Worm (Caenorhabditis elegans) whole organism, young adult: ENCODE results near the gene mpst-4.
A peak's percentile ranks its signal among the peaks of the same experiment; 100 is the strongest.
"Not testable (repeated sequence)": the region's sequence is repeated elsewhere in the genome, so short reads cannot be mapped to it uniquely, and the experiment has no call there.

ENCODE experiments used
- B0336.3 ChIP-seq: fragments of 200-800 bp; sonication (Bioruptor generic); IDR thresholded peaks from 2 replicates; pipeline ENCODE4 v1.3.6; 2022; ENCODE audit warnings: missing genetic modification characterization, missing compliant biosample characterization
- D2030.7 ChIP-seq: fragments of 200-800 bp; sonication (Bioruptor generic); IDR thresholded peaks from 2 replicates; pipeline ENCODE4 v1.3.6; 2022; ENCODE audit warnings: missing genetic modification reagents, missing genetic modification characterization, missing compliant biosample characterization
- F10E7.11 ChIP-seq: sonication (generic microtip); optimal IDR thresholded peaks from 2 replicates; lab custom pipeline; 2017; ENCODE audit warnings: mild to moderate bottlenecking, missing genetic modification characterization, moderate library complexity, missing compliant biosample characterization
- F22D6.2 ChIP-seq: sonication (generic microtip); optimal IDR thresholded peaks from 2 replicates; lab custom pipeline; 2016; ENCODE audit warnings: mild to moderate bottlenecking, missing genetic modification characterization, missing compliant biosample characterization
- F23B12.7 ChIP-seq: sonication (generic microtip); optimal IDR thresholded peaks from 2 replicates; lab custom pipeline; 2017; ENCODE audit warnings: missing genetic modification characterization, mild to moderate bottlenecking, missing compliant biosample characterization, antibody characterized with exemption, moderate library complexity; ENCODE audit not compliant: insufficient read depth
- F39B2.1 ChIP-seq: fragments of 200-800 bp; sonication (Bioruptor generic); IDR thresholded peaks from 2 replicates; pipeline ENCODE4 v1.3.6; 2022; ENCODE audit warnings: missing genetic modification reagents, missing genetic modification characterization, missing compliant biosample characterization
- ama-1 ChIP-seq, 3 experiments: fragments of 150-350 bp in 1 of 3; sonication (generic microtip) in 2 of 3; optimal IDR thresholded peaks; 2 replicates each; lab custom pipeline; 2014 to 2018; ENCODE audit warnings: missing biosample characterization in 2 of 3, missing genetic modification characterization in 2 of 3, missing genetic modification reagents in 2 of 3
- aptf-2 ChIP-seq: fragments of 200-800 bp; sonication (Bioruptor generic); conservative IDR thresholded peaks from 2 replicates; pipeline ENCODE4 v1.3.6; 2022; ENCODE audit warnings: missing genetic modification reagents, missing genetic modification characterization, missing compliant biosample characterization
- aptf-3 ChIP-seq: fragments of 200-800 bp; sonication (Bioruptor generic); IDR thresholded peaks from 2 replicates; pipeline ENCODE4 v1.3.6; 2022; ENCODE audit warnings: missing genetic modification characterization, missing compliant biosample characterization
- atf-7 ChIP-seq: sonication (generic microtip); optimal IDR thresholded peaks from 2 replicates; lab custom pipeline; 2017; ENCODE audit warnings: mild to moderate bottlenecking, missing genetic modification characterization, missing compliant biosample characterization
- attf-5 ChIP-seq: fragments of 200-800 bp; sonication (Bioruptor generic); optimal IDR thresholded peaks from 2 replicates; lab custom pipeline; 2018; ENCODE audit warnings: mild to moderate bottlenecking, missing genetic modification characterization, missing compliant biosample characterization
- bed-2 ChIP-seq: fragments of 200-800 bp; sonication (Bioruptor generic); IDR thresholded peaks from 2 replicates; pipeline ENCODE4 v1.3.6; 2022; ENCODE audit warnings: missing genetic modification reagents, missing genetic modification characterization, missing compliant biosample characterization
- cebp-2 ChIP-seq: fragments of 200-800 bp; sonication (Bioruptor generic); IDR thresholded peaks from 2 replicates; pipeline ENCODE4 v1.3.6; 2022; ENCODE audit warnings: missing genetic modification characterization, missing compliant biosample characterization
- ceh-100 ChIP-seq: fragments of 200-800 bp; sonication (Bioruptor generic); IDR thresholded peaks from 2 replicates; pipeline ENCODE4 v1.3.6; 2022; ENCODE audit warnings: missing genetic modification reagents, missing genetic modification characterization, missing compliant biosample characterization
- dox-1 ChIP-seq: fragments of 200-800 bp; sonication (Bioruptor generic); IDR thresholded peaks from 2 replicates; pipeline ENCODE4 v1.3.6; 2022; ENCODE audit warnings: missing genetic modification reagents, missing genetic modification characterization, missing compliant biosample characterization
- dpl-1 ChIP-seq: fragments of 150-350 bp; optimal IDR thresholded peaks from 2 replicates; lab custom pipeline; 2014; ENCODE audit warnings: missing biosample characterization, missing genetic modification reagents, missing genetic modification characterization
- efl-1 ChIP-seq: fragments of 150-350 bp; optimal IDR thresholded peaks from 2 replicates; lab custom pipeline; 2014; ENCODE audit warnings: missing biosample characterization, missing genetic modification reagents, missing genetic modification characterization
- gei-17 ChIP-seq: fragments of 200-800 bp; sonication (Bioruptor generic); optimal IDR thresholded peaks from 2 replicates; lab custom pipeline; 2018; ENCODE audit warnings: mild to moderate bottlenecking, missing genetic modification characterization, missing compliant biosample characterization
- him-1 ChIP-seq: sonication (generic microtip); optimal IDR thresholded peaks from 2 replicates; lab custom pipeline; 2016; ENCODE audit warnings: missing genotype, missing genetic modification reagents, missing genetic modification characterization, missing compliant biosample characterization
- hlh-12 ChIP-seq: sonication (generic microtip); optimal IDR thresholded peaks from 2 replicates; lab custom pipeline; 2016; ENCODE audit warnings: missing genetic modification characterization, missing compliant biosample characterization
- hmg-20 ChIP-seq: fragments of 200-800 bp; sonication (Bioruptor generic); IDR thresholded peaks from 2 replicates; pipeline ENCODE4 v1.3.6; 2022; ENCODE audit warnings: missing genetic modification reagents, missing genetic modification characterization, missing compliant biosample characterization
- lag-1 ChIP-seq: fragments of 200-800 bp; sonication (Bioruptor generic); IDR thresholded peaks from 2 replicates; pipeline ENCODE4 v1.3.6; 2022; ENCODE audit warnings: missing genetic modification reagents, missing genetic modification characterization, missing compliant biosample characterization
- let-607 ChIP-seq, 2 experiments: fragments of 200-800 bp in 1 of 2; sonication (Bioruptor generic) in 1 of 2; sonication (generic microtip) in 1 of 2; optimal IDR thresholded peaks; 2 replicates each; lab custom pipeline; 2016 to 2018; ENCODE audit warnings: mild to moderate bottlenecking in 2 of 2, missing compliant biosample characterization in 2 of 2, missing genetic modification characterization in 2 of 2, moderate library complexity in 2 of 2, missing genotype in 1 of 2
- lin-35 ChIP-seq, 3 experiments: fragments of 150-350 bp in 2 of 3; sonication (generic microtip) in 1 of 3; optimal IDR thresholded peaks; 2 replicates each; lab custom pipeline; 2014 to 2018; ENCODE audit warnings: missing biosample characterization in 3 of 3, missing genetic modification characterization in 3 of 3, missing genetic modification reagents in 3 of 3
- lin-54 ChIP-seq: fragments of 200-800 bp; sonication (Bioruptor generic); optimal IDR thresholded peaks from 2 replicates; lab custom pipeline; 2018; ENCODE audit warnings: mild to moderate bottlenecking, missing genetic modification characterization, missing compliant biosample characterization
- lir-1 ChIP-seq: fragments of 200-800 bp; sonication (Bioruptor generic); conservative IDR thresholded peaks from 2 replicates; pipeline ENCODE4 v1.3.6; 2022; ENCODE audit warnings: missing genetic modification reagents, missing genetic modification characterization, missing compliant biosample characterization
- pbrm-1 ChIP-seq: fragments of 200-800 bp; sonication (Bioruptor generic); IDR thresholded peaks from 2 replicates; pipeline ENCODE4 v1.3.6; 2022; ENCODE audit warnings: missing genetic modification reagents, missing genetic modification characterization, missing compliant biosample characterization
- rcor-1 ChIP-seq: fragments of 200-800 bp; sonication (Bioruptor generic); IDR thresholded peaks from 2 replicates; pipeline ENCODE4 v1.3.6; 2022; ENCODE audit warnings: missing genetic modification reagents, missing genetic modification characterization, missing compliant biosample characterization
- sea-2 ChIP-seq: fragments of 200-800 bp; sonication (Bioruptor generic); IDR thresholded peaks from 2 replicates; pipeline ENCODE4 v1.3.6; 2022; ENCODE audit warnings: missing genetic modification characterization, missing compliant biosample characterization
- somi-1 ChIP-seq: fragments of 200-800 bp; sonication (Bioruptor generic); optimal IDR thresholded peaks from 2 replicates; lab custom pipeline; 2018; ENCODE audit warnings: mild to moderate bottlenecking, missing genetic modification characterization, missing compliant biosample characterization
- tbp1 ChIP-seq: fragments of 200-800 bp; sonication (Bioruptor generic); optimal IDR thresholded peaks from 2 replicates; lab custom pipeline; 2018; ENCODE audit warnings: mild to moderate bottlenecking, missing genetic modification characterization, missing compliant biosample characterization
- unc-130 ChIP-seq: sonication (generic microtip); optimal IDR thresholded peaks from 2 replicates; lab custom pipeline; 2016; ENCODE audit warnings: missing genetic modification reagents, missing genetic modification characterization, missing compliant biosample characterization
- xnd-1 ChIP-seq: sonication (generic microtip); optimal IDR thresholded peaks from 2 replicates; lab custom pipeline; 2016; ENCODE audit warnings: missing genotype, missing genetic modification reagents, missing genetic modification characterization, missing compliant biosample characterization
- zfh-2 ChIP-seq: fragments of 200-800 bp; sonication (Bioruptor generic); conservative IDR thresholded peaks from 2 replicates; pipeline ENCODE4 v1.3.6; 2022; ENCODE audit warnings: missing genetic modification reagents, missing genetic modification characterization, missing compliant biosample characterization
- ztf-22 ChIP-seq: fragments of 200-800 bp; sonication (Bioruptor generic); optimal IDR thresholded peaks from 2 replicates; lab custom pipeline; 2018; ENCODE audit warnings: mild to moderate bottlenecking, missing genetic modification characterization, moderate library complexity, missing compliant biosample characterization
- ztf-26 ChIP-seq: sonication (generic microtip); optimal IDR thresholded peaks from 2 replicates; lab custom pipeline; 2017; ENCODE audit warnings: missing genetic modification characterization, missing compliant biosample characterization
- ztf-28 ChIP-seq: fragments of 200-800 bp; sonication (Bioruptor generic); IDR thresholded peaks from 2 replicates; pipeline ENCODE4 v1.3.6; 2022; ENCODE audit warnings: missing genetic modification reagents, missing genetic modification characterization, missing compliant biosample characterization

The mpst-4 gene

ce11 chrII:4827734-4828609 lies 35.3 kb downstream of the mpst-4 start, which contains the start of the genes fbxb-88 and tbck-1:
Gene fbxb-88, minus strand, starts transcription at chrII:4827884.
Gene tbck-1, plus strand, starts transcription at chrII:4828559.
- peak; percentile 83 for TF ChIP-seq dpl-1 (GFP tag; lab: Kevin White, UChicago)
- TF ChIP-seq lin-54 (GFP tag; lab: Kevin White, UChicago) = peak; percentile 96
- TF ChIP-seq F22D6.2 (tag; lab: Kevin White, UChicago) = no peak
- TF ChIP-seq lin-35 (GFP tag; optimal IDR thresholded peaks at IDR 0.05; lab: Kevin White, UChicago) = peak; percentile 4 to 88 (median 33)
- peak; percentile 76 for TF ChIP-seq efl-1 (GFP tag; lab: Kevin White, UChicago)
- no peak for TF ChIP-seq rcor-1 (GFP tag; lab: Robert Waterston, UW)
- no peak for TF ChIP-seq lir-1 (GFP tag; lab: Robert Waterston, UW)
- TF ChIP-seq attf-5 (GFP tag; lab: Kevin White, UChicago) = peak; percentile 44

ce11 chrII:4825133-4825532 lies 38.1 kb downstream of the mpst-4 start, which contains the start of the genes C33F10.8 and msp-40:
Gene C33F10.8, minus strand, starts transcription at chrII:4825233.
Gene msp-40, plus strand, starts transcription at chrII:4825414.
- not testable (repeated sequence) for TF ChIP-seq zfh-2; cebp-2; F22D6.2 (tag; lab: Kevin White, UChicago)

ce11 chrII:4822610-4823009 lies 40.6 kb downstream of the mpst-4 start:
- no peak for TF ChIP-seq xnd-1
- no peak for TF ChIP-seq hmg-20 (GFP tag; lab: Robert Waterston, UW)
- TF ChIP-seq tbp1 (GFP tag; lab: Kevin White, UChicago) = no peak
- TF ChIP-seq D2030.7 (GFP tag; lab: Robert Waterston, UW) = no peak
- TF ChIP-seq ztf-22 (GFP tag; lab: Kevin White, UChicago) = no peak
- TF ChIP-seq F23B12.7 (tag; lab: Kevin White, UChicago) = no peak
- TF ChIP-seq aptf-2 = no peak
- TF ChIP-seq F10E7.11 (tag; lab: Kevin White, UChicago) = no peak
- no peak for TF ChIP-seq zfh-2
- no peak for TF ChIP-seq ztf-28
- no peak for TF ChIP-seq ama-1 (optimal IDR thresholded peaks at IDR 0.05; lab: Kevin White, UChicago)
- TF ChIP-seq ama-1 (GFP tag; optimal IDR thresholded peaks at IDR 0.05; lab: Kevin White, UChicago) = no peak
- no peak for TF ChIP-seq sea-2 (GFP tag; lab: Robert Waterston, UW)
- TF ChIP-seq let-607 (tag; optimal IDR thresholded peaks at IDR 0.05; lab: Kevin White, UChicago) = no peak
- no peak for TF ChIP-seq hlh-12 (tag; lab: Kevin White, UChicago)
- TF ChIP-seq unc-130 (GFP tag; lab: Kevin White, UChicago) = no peak
- TF ChIP-seq ceh-100 = no peak
- no peak for TF ChIP-seq aptf-3
- no peak for TF ChIP-seq B0336.3 (GFP tag; lab: Robert Waterston, UW)
- TF ChIP-seq atf-7 = no peak
- no peak for TF ChIP-seq ztf-26 (tag; lab: Kevin White, UChicago)

- TF ChIP-seq dox-1 (GFP tag; lab: Robert Waterston, UW) (no peak), pbrm-1 (no peak), lin-35 (GFP tag; optimal IDR thresholded peaks at IDR 0.05; lab: Kevin White, UChicago) (no peak), F39B2.1 (no peak), him-1 (tag; lab: Kevin White, UChicago) (no peak), bed-2 (no peak), D2030.7 (GFP tag; lab: Robert Waterston, UW) (no peak), tbp1 (GFP tag; lab: Kevin White, UChicago) (no peak), lag-1 (GFP tag; lab: Robert Waterston, UW) (no peak), somi-1 (GFP tag; lab: Kevin White, UChicago) (no peak), gei-17 (GFP tag; lab: Kevin White, UChicago) (no peak)
These were observed 41.5 kb downstream of the mpst-4 start, which contains the start of gene lact-5 for ce11 chrII:4821739-4822138. Gene lact-5, minus strand, starts transcription at chrII:4821739.
